Worm (Caenorhabditis elegans): ENCODE measurements around the gene F29G6.1.

Gene F29G6.1

DNA sequence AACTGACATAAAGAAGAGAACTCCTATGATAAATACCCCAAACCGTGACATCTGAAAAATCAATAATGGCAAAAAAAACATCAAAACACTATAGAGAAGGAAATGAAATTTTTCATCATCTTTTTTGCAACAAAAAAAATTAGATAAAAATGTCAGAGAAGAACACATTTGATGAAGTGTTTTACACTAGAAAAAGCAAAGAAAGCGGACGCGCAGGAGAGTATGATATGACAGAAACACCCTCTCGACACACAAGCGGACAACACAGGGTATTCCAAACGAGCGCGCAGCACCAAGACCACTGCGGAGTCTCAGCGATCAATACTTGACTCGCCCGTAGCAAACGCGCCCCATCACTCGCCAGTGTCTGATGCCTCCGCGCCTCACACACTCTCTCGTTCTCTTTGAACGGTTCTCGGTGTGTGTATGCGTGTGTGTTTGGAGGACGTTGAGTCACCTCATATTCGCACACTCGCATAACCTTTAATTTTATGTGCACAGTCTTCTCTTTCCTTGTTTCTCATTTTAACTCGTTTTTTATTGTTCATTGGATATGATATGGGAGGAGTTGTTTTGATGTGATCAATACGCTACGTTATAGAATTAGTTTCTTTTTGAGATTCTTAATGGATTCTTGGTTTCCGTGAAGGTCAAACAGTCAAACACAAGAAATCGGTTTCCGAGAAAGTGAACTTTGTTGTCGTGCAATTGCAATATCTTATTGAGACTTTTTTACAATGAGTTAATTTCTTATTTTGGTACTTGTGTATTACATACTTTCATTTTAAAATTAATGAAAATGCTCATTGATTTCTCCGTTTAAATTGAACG lies 44.6 kb downstream of the F29G6.1 start, which contains the start of gene selt-1.1 (continued):
- no peak for TF ChIP-seq daf-12 (tag; optimal IDR thresholded peaks at IDR 0.05)
- TF ChIP-seq tag-97 (GFP tag; IDR thresholded peaks at IDR 0.05), result no peak
- TF ChIP-seq T26A8.4 (GFP tag; IDR thresholded peaks at IDR 0.05), result peak; percentile 42; the same call in 1 of the 2 replicates
- TF ChIP-seq sdz-12 (GFP tag; optimal IDR thresholded peaks at IDR 0.05), result no peak
- peak; percentile 35 for TF ChIP-seq nhr-77 (tag; optimal IDR thresholded peaks at IDR 0.05)
- no peak for TF ChIP-seq D1046.2 (GFP tag; IDR thresholded peaks at IDR 0.05)
- no peak for TF ChIP-seq vab-7 (GFP tag; IDR thresholded peaks at IDR 0.05)
- no peak for TF ChIP-seq snpc-4 (tag; optimal IDR thresholded peaks at IDR 0.05)
- TF ChIP-seq lsy-2 (tag; optimal IDR thresholded peaks at IDR 0.05), result peak in 1 of 2 experiments; percentile 33
- TF ChIP-seq nhr-28 (tag; optimal IDR thresholded peaks at IDR 0.05), result peak; percentile 86
- TF ChIP-seq daf-16 (GFP tag; optimal IDR thresholded peaks at IDR 0.05), result no peak
- peak; percentile 73 for TF ChIP-seq daf-16 (tag; optimal IDR thresholded peaks at IDR 0.05)
- TF ChIP-seq duxl-1 (tag; optimal IDR thresholded peaks at IDR 0.05; ENCODE audit: poor library complexity), result peak; percentile 40
- TF ChIP-seq hlh-30 (tag; optimal IDR thresholded peaks at IDR 0.05; ENCODE audit: insufficient read depth), result peak; percentile 51
- TF ChIP-seq madf-9 (GFP tag; conservative IDR thresholded peaks at IDR 0.05), result 0 out of 2 replicates have a peak, but pooled peaks have one; percentile 52
- TF ChIP-seq set-16 (GFP tag; IDR thresholded peaks at IDR 0.05), result no peak
- peak; percentile 39 for TF ChIP-seq ztf-7 (tag; optimal IDR thresholded peaks at IDR 0.05)
- peak; percentile 73 for TF ChIP-seq mes-2 (tag; optimal IDR thresholded peaks at IDR 0.05; ENCODE audit: poor library complexity, severe bottlenecking)
- no peak for TF ChIP-seq ZK337.2 (GFP tag; IDR thresholded peaks at IDR 0.05)
- no peak for TF ChIP-seq F49E8.2 (tag; optimal IDR thresholded peaks at IDR 0.05; ENCODE audit: borderline replicate concordance)
- no peak for TF ChIP-seq fkh-10 (GFP tag; optimal IDR thresholded peaks at IDR 0.05)
- TF ChIP-seq zag-1 (tag; optimal IDR thresholded peaks at IDR 0.05), result no peak
- peak; percentile 31 for TF ChIP-seq nhr-102 (tag; optimal IDR thresholded peaks at IDR 0.05)
- TF ChIP-seq F10B5.3 (tag; optimal IDR thresholded peaks at IDR 0.05), result peak; percentile 44
- TF ChIP-seq lin-29 (GFP tag; IDR thresholded peaks at IDR 0.05), result no peak
- no peak for TF ChIP-seq lir-3 (tag; optimal IDR thresholded peaks at IDR 0.05)
- TF ChIP-seq lin-15B (tag; optimal IDR thresholded peaks at IDR 0.05), result no peak
- no peak for TF ChIP-seq Y75B8A.6 (GFP tag; IDR thresholded peaks at IDR 0.05)
- TF ChIP-seq nhr-10 (tag; optimal IDR thresholded peaks at IDR 0.05), result no peak
- peak; percentile 36; the same call in 1 of the 2 replicates for TF ChIP-seq lin-1 (GFP tag; IDR thresholded peaks at IDR 0.05)
- peak; percentile 14 for TF ChIP-seq spr-1 (tag; optimal IDR thresholded peaks at IDR 0.05)
- no peak for TF ChIP-seq Y5F2A.4 (GFP tag; optimal IDR thresholded peaks at IDR 0.05)
- TF ChIP-seq ceh-32 (tag; optimal IDR thresholded peaks at IDR 0.05; ENCODE audit: poor library complexity), result no peak
- no peak for TF ChIP-seq F37D6.2 (tag; optimal IDR thresholded peaks at IDR 0.05)
- TF ChIP-seq rbr-2 (tag; optimal IDR thresholded peaks at IDR 0.05), result peak; percentile 67
- no peak for TF ChIP-seq php-3 (GFP tag; IDR thresholded peaks at IDR 0.05)
- TF ChIP-seq unc-39 (tag; optimal IDR thresholded peaks at IDR 0.05), result no peak
- TF ChIP-seq arid-1 (GFP tag; conservative IDR thresholded peaks at IDR 0.05), result no peak
- peak; percentile 11 for TF ChIP-seq dpl-1 (GFP tag; optimal IDR thresholded peaks at IDR 0.05)
- TF ChIP-seq dmd-6 (GFP tag; IDR thresholded peaks at IDR 0.05), result peak; percentile 75
- TF ChIP-seq fos-1 (tag; optimal IDR thresholded peaks at IDR 0.05), result no peak
- no peak for TF ChIP-seq R02D3.7 (tag; optimal IDR thresholded peaks at IDR 0.05)
- TF ChIP-seq cey-2 (tag; optimal IDR thresholded peaks at IDR 0.05; ENCODE audit: borderline replicate concordance, insufficient read depth), result no peak
- no peak for TF ChIP-seq ceh-82 (tag; optimal IDR thresholded peaks at IDR 0.05)
- no peak for TF ChIP-seq jun-1 (tag; optimal IDR thresholded peaks at IDR 0.05)
- TF ChIP-seq ceh-28 (tag; optimal IDR thresholded peaks at IDR 0.05), result peak; percentile 5
- no peak for TF ChIP-seq attf-4 (tag; optimal IDR thresholded peaks at IDR 0.05)
- no peak for TF ChIP-seq ces-1 (GFP tag; optimal IDR thresholded peaks at IDR 0.05)
- 0 out of 2 replicates have a peak, but pooled peaks have one; percentile 32 for TF ChIP-seq ceh-20 (GFP tag; IDR thresholded peaks at IDR 0.05)
- no peak for TF ChIP-seq egl-43 (GFP tag; IDR thresholded peaks at IDR 0.05)

Measured in whole organism, L4 larva.